Fruit fly (Drosophila melanogaster) whole organism, embryonic: ENCODE results near the gene CG12728.
A peak's percentile ranks its signal among the peaks of the same experiment; 100 is the strongest.

Experiments used
- Atf6 ChIP-seq: fragments of 200-800 bp; sonication (Bioruptor generic); IDR thresholded peaks from 2 replicates; pipeline ENCODE4 v1.3.6; 2022; ENCODE audit warnings: missing biosample characterization, missing genetic modification characterization
- CG10462 ChIP-seq: fragments of 200-800 bp; sonication (Bioruptor generic); optimal IDR thresholded peaks from 2 replicates; lab custom pipeline; 2016; ENCODE audit warnings: missing biosample characterization, missing genetic modification characterization
- CG10543 ChIP-seq: fragments of 200-800 bp; sonication (Bioruptor generic); optimal IDR thresholded peaks from 3 replicates; lab custom pipeline; 2017; ENCODE audit warnings: missing biosample characterization, mild to moderate bottlenecking, missing genetic modification characterization, moderate library complexity
- CG12155 ChIP-seq: fragments of 200-800 bp; sonication (Bioruptor generic); optimal IDR thresholded peaks from 3 replicates; lab custom pipeline; 2016; ENCODE audit warnings: missing biosample characterization, missing genetic modification characterization
- CG12391 ChIP-seq: fragments of 200-800 bp; sonication (Bioruptor generic); optimal IDR thresholded peaks from 3 replicates; lab custom pipeline; 2018; ENCODE audit warnings: missing biosample characterization, mild to moderate bottlenecking, missing genetic modification characterization, moderate library complexity
- CG13624 ChIP-seq: fragments of 200-800 bp; sonication (Bioruptor generic); optimal IDR thresholded peaks from 2 replicates; lab custom pipeline; 2016; ENCODE audit warnings: missing biosample characterization, missing genetic modification characterization
- CG15011 ChIP-seq: fragments of 200-800 bp; sonication (Bioruptor generic); optimal IDR thresholded peaks from 3 replicates; lab custom pipeline; 2018; ENCODE audit warnings: missing biosample characterization, mild to moderate bottlenecking, missing genetic modification characterization
- CG15269 ChIP-seq: fragments of 200-800 bp; sonication (Bioruptor generic); optimal IDR thresholded peaks from 2 replicates; lab custom pipeline; 2018; ENCODE audit warnings: missing biosample characterization, mild to moderate bottlenecking, missing genetic modification characterization, moderate library complexity
- CG15479 ChIP-seq: fragments of 200-800 bp; sonication (Bioruptor generic); optimal IDR thresholded peaks from 3 replicates; lab custom pipeline; 2019; ENCODE audit warnings: missing biosample characterization, mild to moderate bottlenecking, missing genetic modification characterization, moderate library complexity
- CG2678 ChIP-seq: fragments of 200-800 bp; sonication (Bioruptor generic); optimal IDR thresholded peaks from 3 replicates; lab custom pipeline; 2019; ENCODE audit warnings: missing biosample characterization, mild to moderate bottlenecking, missing genetic modification characterization, moderate library complexity
- CG3847 ChIP-seq: fragments of 200-800 bp; sonication (Bioruptor generic); IDR thresholded peaks from 2 replicates; pipeline ENCODE4 v1.3.6; 2022; ENCODE audit warnings: missing biosample characterization, missing genetic modification characterization
- CG42726 ChIP-seq: fragments of 200-800 bp; sonication (Bioruptor generic); IDR thresholded peaks from 2 replicates; pipeline ENCODE4 v1.3.6; 2022; ENCODE audit warnings: missing biosample characterization, missing genetic modification characterization; ENCODE audit not compliant: partially characterized antibody
- CG4730 ChIP-seq: fragments of 200-800 bp; sonication (Bioruptor generic); IDR thresholded peaks from 2 replicates; pipeline ENCODE4 v1.3.6; 2022; ENCODE audit warnings: missing biosample characterization, missing genetic modification characterization
- CG6765 ChIP-seq: fragments of 200-800 bp; sonication (Bioruptor generic); optimal IDR thresholded peaks from 3 replicates; lab custom pipeline; 2017; ENCODE audit warnings: missing biosample characterization, mild to moderate bottlenecking, missing genetic modification characterization
- CG8924 ChIP-seq: fragments of 200-800 bp; optimal IDR thresholded peaks from 3 replicates; lab custom pipeline; 2019; ENCODE audit warnings: missing biosample characterization, mild to moderate bottlenecking, missing genetic modification characterization, moderate library complexity
- D19A ChIP-seq: fragments of 200-800 bp; optimal IDR thresholded peaks from 3 replicates; lab custom pipeline; 2019; ENCODE audit warnings: missing biosample characterization, mild to moderate bottlenecking, missing genetic modification characterization, moderate library complexity
- Dll ChIP-seq: fragments of 200-800 bp; sonication (Bioruptor generic); IDR thresholded peaks from 4 replicates; pipeline ENCODE4 v1.3.6; 2022; ENCODE audit warnings: missing biosample characterization, missing genetic modification characterization; ENCODE audit not compliant: partially characterized antibody
- Doc2 ChIP-seq: fragments of 200-800 bp; sonication (Bioruptor generic); IDR thresholded peaks from 2 replicates; pipeline ENCODE4 v1.3.6; 2022; ENCODE audit warnings: missing biosample characterization, missing genetic modification characterization
- E2f1 ChIP-seq: fragments of 200-800 bp; sonication (Bioruptor generic); IDR thresholded peaks from 2 replicates; pipeline ENCODE4 v1.3.6; 2022; ENCODE audit warnings: missing biosample characterization, missing genetic modification characterization
- Fer1 ChIP-seq: fragments of 200-800 bp; sonication (Bioruptor generic); optimal IDR thresholded peaks from 2 replicates; lab custom pipeline; 2017; ENCODE audit warnings: missing biosample characterization, mild to moderate bottlenecking, missing genetic modification characterization
- HLH54F ChIP-seq: fragments of 200-800 bp; sonication (Bioruptor generic); optimal IDR thresholded peaks from 3 replicates; lab custom pipeline; 2016; ENCODE audit warnings: missing biosample characterization, missing genetic modification characterization
- Hmr ChIP-seq: fragments of 200-800 bp; sonication (Bioruptor generic); optimal IDR thresholded peaks from 3 replicates; lab custom pipeline; 2017; ENCODE audit warnings: mild to moderate bottlenecking, missing biosample characterization, missing genetic modification reagents, missing genetic modification characterization
- Jarid2 ChIP-seq: fragments of 200-800 bp; sonication (Bioruptor generic); optimal IDR thresholded peaks from 3 replicates; lab custom pipeline; 2017; ENCODE audit warnings: mild to moderate bottlenecking, missing biosample characterization, missing genetic modification reagents, missing genetic modification characterization
- MBD-R2 ChIP-seq: fragments of 200-800 bp; sonication (Bioruptor generic); IDR thresholded peaks from 2 replicates; pipeline ENCODE4 v1.3.6; 2022; ENCODE audit warnings: missing biosample characterization, missing genetic modification characterization
- Max ChIP-seq: fragments of 200-800 bp; sonication (Bioruptor generic); optimal IDR thresholded peaks from 2 replicates; lab custom pipeline; 2016; ENCODE audit warnings: missing biosample characterization, mild to moderate bottlenecking, missing genetic modification characterization
- Nf-YA ChIP-seq: fragments of 200-800 bp; sonication (Bioruptor generic); IDR thresholded peaks from 2 replicates; pipeline ENCODE4 v1.3.6; 2022; ENCODE audit warnings: missing biosample characterization, missing genetic modification characterization
- crc ChIP-seq: fragments of 200-800 bp; sonication (Bioruptor generic); optimal IDR thresholded peaks from 2 replicates; lab custom pipeline; 2016; ENCODE audit warnings: missing biosample characterization, missing genetic modification characterization
- crol ChIP-seq: fragments of 200-800 bp; sonication (Bioruptor generic); IDR thresholded peaks from 2 replicates; pipeline ENCODE4 v1.3.6; 2022; ENCODE audit warnings: missing biosample characterization, missing genetic modification characterization
- ftz-f1 ChIP-seq: fragments of 200-800 bp; sonication (Bioruptor generic); optimal IDR thresholded peaks from 2 replicates; lab custom pipeline; 2016; ENCODE audit warnings: missing biosample characterization, missing genetic modification characterization
- hkb ChIP-seq, 2 experiments: fragments of 200-800 bp in 1 of 2; fragments of >200 bp in 1 of 2; sonication (Bioruptor generic) in 1 of 2; IDR thresholded peaks in 1 of 2; optimal IDR thresholded peaks in 1 of 2; 2 replicates each; pipeline versions ENCODE4 v1.3.6 to Lab custom; 2017 to 2022; ENCODE audit warnings: missing biosample characterization in 1 of 2, missing genetic modification characterization in 1 of 2
- insv ChIP-seq, 2 experiments: fragments of 200-800 bp; sonication (Bioruptor generic); optimal IDR thresholded peaks; 3 replicates each; lab custom pipeline; 2016 to 2018; ENCODE audit warnings: missing biosample characterization in 2 of 2, missing genetic modification characterization in 2 of 2
- kah ChIP-seq: fragments of 200-800 bp; sonication (Bioruptor generic); optimal IDR thresholded peaks from 2 replicates; lab custom pipeline; 2018; ENCODE audit warnings: missing biosample characterization, mild to moderate bottlenecking, missing genetic modification characterization
- lab ChIP-seq: fragments of 200-800 bp; sonication (Bioruptor generic); optimal IDR thresholded peaks from 3 replicates; lab custom pipeline; 2017; ENCODE audit warnings: missing biosample characterization, missing genetic modification characterization, mild to moderate bottlenecking, moderate library complexity, missing genetic modification reagents
- lbe ChIP-seq: fragments of 200-800 bp; sonication (Bioruptor generic); optimal IDR thresholded peaks from 2 replicates; lab custom pipeline; 2016; ENCODE audit warnings: missing biosample characterization, mild to moderate bottlenecking, missing genetic modification characterization
- lmd ChIP-seq: fragments of 200-800 bp; sonication (Bioruptor generic); IDR thresholded peaks from 2 replicates; pipeline ENCODE4 v1.3.6; 2022; ENCODE audit warnings: missing biosample characterization, missing genetic modification characterization
- mirr ChIP-seq: fragments of 200-800 bp; sonication (Bioruptor generic); optimal IDR thresholded peaks from 3 replicates; lab custom pipeline; 2018; ENCODE audit warnings: missing biosample characterization, mild to moderate bottlenecking, missing genetic modification characterization
- odd ChIP-seq: fragments of 200-800 bp; sonication (Bioruptor generic); optimal IDR thresholded peaks from 2 replicates; lab custom pipeline; 2017; ENCODE audit warnings: missing biosample characterization, mild to moderate bottlenecking, missing genetic modification characterization
- pnt ChIP-seq: fragments of 200-800 bp; sonication (Bioruptor generic); optimal IDR thresholded peaks from 3 replicates; lab custom pipeline; 2016; ENCODE audit warnings: missing biosample characterization, missing genetic modification characterization
- prd ChIP-seq, 3 experiments: fragments of >200 bp in 2 of 3; fragments of 200-800 bp in 1 of 3; sonication (Bioruptor generic) in 1 of 3; optimal IDR thresholded peaks in 2 of 3; IDR thresholded peaks in 1 of 3; 2 replicates in 2 of 3; 3 replicates in 1 of 3; pipeline versions ENCODE4 v1.3.6 to Lab custom; 2017 to 2022; ENCODE audit warnings: missing biosample characterization in 1 of 3, missing genetic modification characterization in 1 of 3
- salm ChIP-seq: fragments of 200-800 bp; sonication (Bioruptor generic); optimal IDR thresholded peaks from 2 replicates; lab custom pipeline; 2018; ENCODE audit warnings: missing biosample characterization, mild to moderate bottlenecking, missing genetic modification characterization
- sc ChIP-seq, 3 experiments: fragments of >200 bp in 2 of 3; fragments of 200-800 bp in 1 of 3; sonication (Bioruptor generic) in 1 of 3; optimal IDR thresholded peaks; 2 replicates in 2 of 3; 3 replicates in 1 of 3; lab custom pipeline; 2017; ENCODE audit warnings: mild to moderate bottlenecking in 1 of 3, missing biosample characterization in 1 of 3, missing genetic modification characterization in 1 of 3, missing genetic modification reagents in 1 of 3
- seq ChIP-seq: fragments of 200-800 bp; sonication (Bioruptor generic); IDR thresholded peaks from 2 replicates; pipeline ENCODE4 v1.3.6; 2022; ENCODE audit warnings: missing biosample characterization, missing genetic modification characterization
- shn ChIP-seq: fragments of 200-800 bp; sonication (Bioruptor generic); optimal IDR thresholded peaks from 3 replicates; lab custom pipeline; 2016; ENCODE audit warnings: missing biosample characterization, missing genetic modification characterization
- stc ChIP-seq: fragments of 200-800 bp; sonication (Bioruptor generic); IDR thresholded peaks from 2 replicates; pipeline ENCODE4 v1.3.6; 2022; ENCODE audit warnings: missing biosample characterization, missing genetic modification characterization
- trem ChIP-seq: fragments of 200-800 bp; optimal IDR thresholded peaks from 3 replicates; lab custom pipeline; 2019; ENCODE audit warnings: missing biosample characterization, mild to moderate bottlenecking, missing genetic modification characterization, moderate library complexity
- unc-4 ChIP-seq: fragments of 200-800 bp; sonication (Bioruptor generic); IDR thresholded peaks from 2 replicates; pipeline ENCODE4 v1.3.6; 2022; ENCODE audit warnings: missing biosample characterization, missing genetic modification characterization; ENCODE audit not compliant: partially characterized antibody
- wek ChIP-seq: fragments of 200-800 bp; sonication (Bioruptor generic); optimal IDR thresholded peaks from 3 replicates; lab custom pipeline; 2018; ENCODE audit warnings: missing biosample characterization, mild to moderate bottlenecking, missing genetic modification characterization, moderate library complexity

Gene CG12728

dm6 chrX:5901628-5902213 is 40.7 kb upstream of the CG12728 start (continued):
- TF ChIP-seq HLH54F (peak; percentile 7), unc-4 (GFP tag; lab: Robert Waterston, UW) (peak; percentile 40; the same call in 1 of the 2 replicates), CG13624 (GFP tag; lab: Kevin White, UChicago) (peak; percentile 63), Max (GFP tag; lab: Kevin White, UChicago) (peak; percentile 0), salm (no peak), E2f1 (GFP tag; lab: Robert Waterston, UW) (no peak), trem (tag; lab: Kevin White, UChicago) (no peak), D19A (tag; lab: Kevin White, UChicago) (peak; percentile 17), shn (GFP tag; lab: Kevin White, UChicago) (no peak), kah (GFP tag; lab: Kevin White, UChicago) (peak; percentile 24), prd (optimal IDR thresholded peaks at IDR 0.05; lab: Kevin White, UChicago) (no peak), prd (GFP tag; IDR thresholded peaks at IDR 0.05; lab: Robert Waterston, UW) (0 out of 3 replicates have a peak, but pooled peaks have one; percentile 32), crc (GFP tag; lab: Kevin White, UChicago) (no peak), CG12155 (GFP tag; lab: Kevin White, UChicago) (peak; percentile 38), Dll (GFP tag; lab: Robert Waterston, UW) (0 out of 4 replicates have a peak, but pooled peaks have one; percentile 34), lmd (GFP tag; lab: Robert Waterston, UW) (no peak; the same call in 1 of the 2 replicates), MBD-R2 (GFP tag; lab: Robert Waterston, UW) (peak; percentile 14; the same call in 1 of the 2 replicates), CG15479 (GFP tag; lab: Kevin White, UChicago) (peak; percentile 48), CG12391 (peak; percentile 18), CG15269 (tag; lab: Kevin White, UChicago) (peak; percentile 16), crol (GFP tag; lab: Robert Waterston, UW) (no peak), CG8924 (tag; lab: Kevin White, UChicago) (peak; percentile 24), sc (optimal IDR thresholded peaks at IDR 0.05; lab: Kevin White, UChicago) (no peak), sc (GFP tag; optimal IDR thresholded peaks at IDR 0.05; lab: Kevin White, UChicago) (no peak), CG10543 (GFP tag; lab: Kevin White, UChicago) (peak; percentile 73), Jarid2 (GFP tag; lab: Kevin White, UChicago) (peak; percentile 76), seq (GFP tag; lab: Robert Waterston, UW) (peak; percentile 31; the same call in 1 of the 2 replicates), wek (peak; percentile 36), CG6765 (peak; percentile 24), Atf6 (GFP tag; lab: Robert Waterston, UW) (peak; percentile 52; the same call in 1 of the 2 replicates), pnt (GFP tag; lab: Kevin White, UChicago) (no peak), CG42726 (GFP tag; lab: Robert Waterston, UW) (0 out of 2 replicates have a peak, but pooled peaks have one; percentile 13), Nf-YA (GFP tag; lab: Robert Waterston, UW) (no peak), lab (GFP tag; lab: Kevin White, UChicago) (peak; percentile 72), Hmr (peak; percentile 63), Fer1 (GFP tag; lab: Kevin White, UChicago) (peak; percentile 29), lbe (GFP tag; lab: Kevin White, UChicago) (peak; percentile 41), CG15011 (GFP tag; lab: Kevin White, UChicago) (no peak), Doc2 (GFP tag; lab: Robert Waterston, UW) (no peak), odd (no peak), CG4730 (GFP tag; lab: Robert Waterston, UW) (no peak), CG10462 (GFP tag; lab: Kevin White, UChicago) (no peak), hkb (optimal IDR thresholded peaks at IDR 0.05; lab: Kevin White, UChicago) (no peak), hkb (GFP tag; IDR thresholded peaks at IDR 0.05; lab: Robert Waterston, UW) (0 out of 2 replicates have a peak, but pooled peaks have one; percentile 27), insv (GFP tag; optimal IDR thresholded peaks at IDR 0.05; lab: Kevin White, UChicago) (peak in 1 of 2 experiments; percentile 37), CG3847 (GFP tag; lab: Robert Waterston, UW) (peak; percentile 31), ftz-f1 (GFP tag; lab: Kevin White, UChicago) (peak; percentile 86), mirr (GFP tag; lab: Kevin White, UChicago) (no peak), CG2678 (tag; lab: Kevin White, UChicago) (peak; percentile 19), stc (GFP tag; lab: Robert Waterston, UW) (no peak)
